Worm (Caenorhabditis elegans) whole organism, young adult: ENCODE data around the gene nstp-10.

Source experiments
- B0261.1 ChIP-seq: sonication (generic microtip); optimal IDR thresholded peaks from 2 replicates; lab custom pipeline; 2016; ENCODE audit warnings: mild to moderate bottlenecking, missing genetic modification characterization, moderate library complexity, missing compliant biosample characterization
- B0336.3 ChIP-seq: fragments of 200-800 bp; sonication (Bioruptor generic); IDR thresholded peaks from 2 replicates; pipeline ENCODE4 v1.3.6; 2022; ENCODE audit warnings: missing genetic modification characterization, missing compliant biosample characterization
- C06A6.2 ChIP-seq: fragments of 200-800 bp; sonication (Bioruptor generic); conservative IDR thresholded peaks from 2 replicates; pipeline ENCODE4 v1.3.6; 2022; ENCODE audit warnings: missing genetic modification characterization, missing compliant biosample characterization
- C17E4.6 ChIP-seq: fragments of 200-800 bp; sonication (Bioruptor generic); IDR thresholded peaks from 2 replicates; pipeline ENCODE4 v1.3.6; 2022; ENCODE audit warnings: missing genetic modification reagents, missing genetic modification characterization, missing compliant biosample characterization
- F22D6.2 ChIP-seq: sonication (generic microtip); optimal IDR thresholded peaks from 2 replicates; lab custom pipeline; 2016; ENCODE audit warnings: mild to moderate bottlenecking, missing genetic modification characterization, missing compliant biosample characterization
- F52B5.7 ChIP-seq: sonication (generic microtip); optimal IDR thresholded peaks from 2 replicates; lab custom pipeline; 2016; ENCODE audit warnings: mild to moderate bottlenecking, missing genetic modification characterization, missing compliant biosample characterization
- K12H6.12 ChIP-seq: fragments of 200-800 bp; sonication (Bioruptor generic); optimal IDR thresholded peaks from 2 replicates; lab custom pipeline; 2018; ENCODE audit warnings: mild to moderate bottlenecking, missing genetic modification characterization, missing compliant biosample characterization
- T07F8.4 ChIP-seq: sonication (generic microtip); optimal IDR thresholded peaks from 2 replicates; lab custom pipeline; 2016; ENCODE audit warnings: mild to moderate bottlenecking, missing genetic modification characterization, moderate library complexity, missing compliant biosample characterization
- ZK185.1 ChIP-seq: sonication (generic microtip); optimal IDR thresholded peaks from 2 replicates; lab custom pipeline; 2016; ENCODE audit warnings: mild to moderate bottlenecking, missing genetic modification characterization, missing compliant biosample characterization; ENCODE audit not compliant: poor library complexity, severe bottlenecking
- ama-1 ChIP-seq, 3 experiments: fragments of 150-350 bp in 1 of 3; sonication (generic microtip) in 2 of 3; optimal IDR thresholded peaks; 2 replicates each; lab custom pipeline; 2014 to 2018; ENCODE audit warnings: missing biosample characterization in 2 of 3, missing genetic modification characterization in 2 of 3, missing genetic modification reagents in 2 of 3
- aptf-3 ChIP-seq: fragments of 200-800 bp; sonication (Bioruptor generic); IDR thresholded peaks from 2 replicates; pipeline ENCODE4 v1.3.6; 2022; ENCODE audit warnings: missing genetic modification characterization, missing compliant biosample characterization
- athp-1 ChIP-seq: sonication (generic microtip); optimal IDR thresholded peaks from 2 replicates; lab custom pipeline; 2017; ENCODE audit warnings: mild to moderate bottlenecking, missing genetic modification characterization, missing compliant biosample characterization
- attf-3 ChIP-seq: fragments of 200-800 bp; sonication (Bioruptor generic); conservative IDR thresholded peaks from 2 replicates; pipeline ENCODE4 v1.3.6; 2022; ENCODE audit warnings: missing genetic modification reagents, missing genetic modification characterization, missing compliant biosample characterization
- attf-5 ChIP-seq: fragments of 200-800 bp; sonication (Bioruptor generic); optimal IDR thresholded peaks from 2 replicates; lab custom pipeline; 2018; ENCODE audit warnings: mild to moderate bottlenecking, missing genetic modification characterization, missing compliant biosample characterization
- ccch-3 ChIP-seq: fragments of 200-800 bp; sonication (Bioruptor generic); optimal IDR thresholded peaks from 2 replicates; lab custom pipeline; 2018; ENCODE audit warnings: mild to moderate bottlenecking, missing genetic modification characterization, missing compliant biosample characterization
- cebp-1 ChIP-seq, 2 experiments: fragments of 200-800 bp in 1 of 2; sonication (Bioruptor generic) in 1 of 2; sonication (generic microtip) in 1 of 2; IDR thresholded peaks in 1 of 2; optimal IDR thresholded peaks in 1 of 2; 2 replicates each; pipeline versions ENCODE4 v1.3.6 to Lab custom; 2017 to 2022; ENCODE audit warnings: missing compliant biosample characterization in 2 of 2, missing genetic modification characterization in 2 of 2, mild to moderate bottlenecking in 1 of 2, missing genetic modification reagents in 1 of 2, moderate library complexity in 1 of 2
- ceh-27 ChIP-seq: fragments of 200-800 bp; sonication (Bioruptor generic); optimal IDR thresholded peaks from 2 replicates; lab custom pipeline; 2018; ENCODE audit warnings: mild to moderate bottlenecking, missing genetic modification characterization, moderate library complexity, missing compliant biosample characterization
- ceh-40 ChIP-seq: fragments of 200-800 bp; sonication (Bioruptor generic); IDR thresholded peaks from 2 replicates; pipeline ENCODE4 v1.3.6; 2022; ENCODE audit warnings: missing genetic modification characterization, missing compliant biosample characterization
- ceh-91 ChIP-seq: fragments of 200-800 bp; sonication (Bioruptor generic); IDR thresholded peaks from 2 replicates; pipeline ENCODE4 v1.3.6; 2022; ENCODE audit warnings: missing genetic modification reagents, missing genetic modification characterization, missing compliant biosample characterization
- chd-7 ChIP-seq: sonication (generic microtip); optimal IDR thresholded peaks from 2 replicates; lab custom pipeline; 2016; ENCODE audit warnings: mild to moderate bottlenecking, missing genetic modification characterization, moderate library complexity, missing compliant biosample characterization
- dox-1 ChIP-seq: fragments of 200-800 bp; sonication (Bioruptor generic); IDR thresholded peaks from 2 replicates; pipeline ENCODE4 v1.3.6; 2022; ENCODE audit warnings: missing genetic modification reagents, missing genetic modification characterization, missing compliant biosample characterization
- egl-44 ChIP-seq: fragments of 200-800 bp; sonication (Bioruptor generic); IDR thresholded peaks from 2 replicates; pipeline ENCODE4 v1.3.6; 2022; ENCODE audit warnings: missing genetic modification reagents, missing genetic modification characterization, missing compliant biosample characterization
- fkh-3 ChIP-seq: sonication (generic microtip); optimal IDR thresholded peaks from 2 replicates; lab custom pipeline; 2016; ENCODE audit warnings: mild to moderate bottlenecking, missing genetic modification characterization, missing compliant biosample characterization
- gei-17 ChIP-seq: fragments of 200-800 bp; sonication (Bioruptor generic); optimal IDR thresholded peaks from 2 replicates; lab custom pipeline; 2018; ENCODE audit warnings: mild to moderate bottlenecking, missing genetic modification characterization, missing compliant biosample characterization
- hmg-20 ChIP-seq: fragments of 200-800 bp; sonication (Bioruptor generic); IDR thresholded peaks from 2 replicates; pipeline ENCODE4 v1.3.6; 2022; ENCODE audit warnings: missing genetic modification reagents, missing genetic modification characterization, missing compliant biosample characterization
- hrde-1 ChIP-seq: sonication (generic microtip); optimal IDR thresholded peaks from 2 replicates; lab custom pipeline; 2016; ENCODE audit warnings: missing genetic modification characterization, mild to moderate bottlenecking, missing compliant biosample characterization, moderate library complexity, missing genotype, missing genetic modification reagents, borderline replicate concordance
- let-526 ChIP-seq: fragments of 200-800 bp; sonication (Bioruptor generic); IDR thresholded peaks from 2 replicates; pipeline ENCODE4 v1.3.6; 2022; ENCODE audit warnings: missing genetic modification reagents, missing genetic modification characterization, missing compliant biosample characterization
- lin-26 ChIP-seq: fragments of 200-800 bp; sonication (Bioruptor generic); IDR thresholded peaks from 2 replicates; pipeline ENCODE4 v1.3.6; 2022; ENCODE audit warnings: missing genetic modification reagents, missing genetic modification characterization, missing compliant biosample characterization
- lin-40 ChIP-seq: sonication (generic microtip); optimal IDR thresholded peaks from 2 replicates; lab custom pipeline; 2016; ENCODE audit warnings: missing genetic modification characterization, mild to moderate bottlenecking, missing compliant biosample characterization, missing genotype, missing genetic modification reagents
- lsl-1 ChIP-seq: fragments of 200-800 bp; sonication (Bioruptor generic); optimal IDR thresholded peaks from 2 replicates; lab custom pipeline; 2018; ENCODE audit warnings: mild to moderate bottlenecking, missing genetic modification characterization, moderate library complexity, missing compliant biosample characterization
- madf-10 ChIP-seq: sonication (generic microtip); optimal IDR thresholded peaks from 2 replicates; lab custom pipeline; 2016; ENCODE audit warnings: mild to moderate bottlenecking, missing genetic modification characterization, missing compliant biosample characterization
- madf-3 ChIP-seq: fragments of 200-800 bp; sonication (Bioruptor generic); IDR thresholded peaks from 2 replicates; pipeline ENCODE4 v1.3.6; 2022; ENCODE audit warnings: missing genetic modification reagents, missing genetic modification characterization, missing compliant biosample characterization
- madf-8 ChIP-seq: fragments of 200-800 bp; sonication (Bioruptor generic); conservative IDR thresholded peaks from 2 replicates; pipeline ENCODE4 v1.3.6; 2022; ENCODE audit warnings: missing genetic modification reagents, missing genetic modification characterization, missing compliant biosample characterization
- mcd-1 ChIP-seq: fragments of 200-800 bp; sonication (Bioruptor generic); IDR thresholded peaks from 2 replicates; pipeline ENCODE4 v1.3.6; 2022; ENCODE audit warnings: missing genetic modification reagents, missing genetic modification characterization, missing compliant biosample characterization
- mxl-1 ChIP-seq: sonication (generic microtip); optimal IDR thresholded peaks from 2 replicates; lab custom pipeline; 2016; ENCODE audit warnings: missing genetic modification characterization, missing compliant biosample characterization
- nhr-27 ChIP-seq: fragments of 200-800 bp; sonication (Bioruptor generic); optimal IDR thresholded peaks from 2 replicates; lab custom pipeline; 2018; ENCODE audit warnings: mild to moderate bottlenecking, missing genetic modification characterization, moderate library complexity, missing compliant biosample characterization
- nhr-80 ChIP-seq: sonication (generic microtip); optimal IDR thresholded peaks from 2 replicates; lab custom pipeline; 2016; ENCODE audit warnings: missing genetic modification characterization, missing compliant biosample characterization
- pha-4 ChIP-seq: fragments of 150-350 bp; sonication (generic microtip); optimal IDR thresholded peaks from 2 replicates; lab custom pipeline; 2014; ENCODE audit warnings: missing biosample characterization, missing genetic modification reagents, missing genetic modification characterization
- repo-1 ChIP-seq: sonication (generic microtip); optimal IDR thresholded peaks from 2 replicates; lab custom pipeline; 2017; ENCODE audit warnings: mild to moderate bottlenecking, missing genetic modification characterization, missing compliant biosample characterization
- sdz-38 ChIP-seq: sonication (generic microtip); optimal IDR thresholded peaks from 2 replicates; lab custom pipeline; 2016; ENCODE audit warnings: missing genotype, missing genetic modification characterization, missing compliant biosample characterization
- tbp1 ChIP-seq: fragments of 200-800 bp; sonication (Bioruptor generic); optimal IDR thresholded peaks from 2 replicates; lab custom pipeline; 2018; ENCODE audit warnings: mild to moderate bottlenecking, missing genetic modification characterization, missing compliant biosample characterization
- tlf-1 ChIP-seq: fragments of 200-800 bp; sonication (Bioruptor generic); optimal IDR thresholded peaks from 2 replicates; lab custom pipeline; 2018; ENCODE audit warnings: mild to moderate bottlenecking, missing genetic modification characterization, missing compliant biosample characterization
- unc-130 ChIP-seq: sonication (generic microtip); optimal IDR thresholded peaks from 2 replicates; lab custom pipeline; 2016; ENCODE audit warnings: missing genetic modification reagents, missing genetic modification characterization, missing compliant biosample characterization
- ztf-25 ChIP-seq: fragments of 200-800 bp; sonication (Bioruptor generic); IDR thresholded peaks from 2 replicates; pipeline ENCODE4 v1.3.6; 2022; ENCODE audit warnings: missing genetic modification reagents, missing genetic modification characterization, missing compliant biosample characterization

Gene nstp-10

DNA sequence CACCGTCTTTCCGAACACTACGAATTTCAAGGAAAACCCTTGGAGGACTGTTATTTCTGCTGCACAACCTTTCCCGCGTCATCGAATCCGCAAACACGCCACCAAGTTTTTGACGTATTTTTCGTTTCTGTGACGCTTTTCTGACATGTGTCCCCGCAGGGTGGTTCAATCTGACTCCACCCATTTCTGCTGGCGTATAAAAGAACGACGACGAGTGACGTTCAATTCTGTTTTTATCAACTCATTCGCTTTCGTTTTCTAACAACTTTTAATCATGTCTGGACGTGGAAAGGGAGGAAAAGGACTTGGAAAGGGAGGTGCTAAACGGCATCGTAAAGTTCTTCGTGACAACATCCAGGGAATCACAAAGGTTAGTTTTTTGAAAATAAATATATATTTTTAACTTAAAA is 2.8 kb downstream of the nstp-10 start, which contains the start of gene his-37 (continued):
- TF ChIP-seq pha-4: peak; percentile 96
- peak; percentile 99 for TF ChIP-seq nhr-80 (tag; lab: Kevin White, UChicago)
- TF ChIP-seq B0336.3: peak; percentile 96
- TF ChIP-seq, all 124 proteins: peak for 79

DNA sequence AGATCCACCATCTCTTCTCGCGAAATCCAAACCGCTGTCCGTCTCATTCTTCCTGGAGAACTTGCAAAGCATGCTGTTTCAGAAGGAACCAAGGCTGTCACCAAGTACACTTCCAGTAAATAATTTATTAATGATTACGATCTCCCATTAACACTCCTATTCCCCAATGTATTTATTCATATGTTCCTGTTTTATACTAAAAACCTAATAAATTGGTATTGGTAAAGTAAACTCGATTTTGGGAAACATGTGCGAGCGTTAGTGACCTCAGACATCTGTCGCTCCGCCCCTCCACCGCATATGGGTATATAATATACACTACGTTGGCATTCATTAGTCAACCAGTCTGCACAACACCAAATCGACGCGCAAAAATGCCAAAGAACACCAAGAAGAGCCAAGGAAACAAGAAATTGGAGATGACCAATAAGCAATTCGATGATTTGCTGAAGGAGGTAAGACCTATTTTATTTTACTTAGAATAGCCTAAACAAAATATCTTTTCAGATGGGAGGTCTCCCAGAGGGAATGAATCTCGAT is 3.5 kb downstream of the nstp-10 start, which contains the start of gene C50F4.6:
TSS of gene C50F4.6 (plus strand) at position 51 of the 540 bp plus-strand sequence.
- no peak for TF ChIP-seq ceh-91 (GFP tag; lab: Robert Waterston, UW)
- 0 out of 2 replicates have a peak, but pooled peaks have one; percentile 21 for TF ChIP-seq lin-26 (GFP tag; lab: Robert Waterston, UW)
- peak; percentile 20 for TF ChIP-seq repo-1

DNA sequence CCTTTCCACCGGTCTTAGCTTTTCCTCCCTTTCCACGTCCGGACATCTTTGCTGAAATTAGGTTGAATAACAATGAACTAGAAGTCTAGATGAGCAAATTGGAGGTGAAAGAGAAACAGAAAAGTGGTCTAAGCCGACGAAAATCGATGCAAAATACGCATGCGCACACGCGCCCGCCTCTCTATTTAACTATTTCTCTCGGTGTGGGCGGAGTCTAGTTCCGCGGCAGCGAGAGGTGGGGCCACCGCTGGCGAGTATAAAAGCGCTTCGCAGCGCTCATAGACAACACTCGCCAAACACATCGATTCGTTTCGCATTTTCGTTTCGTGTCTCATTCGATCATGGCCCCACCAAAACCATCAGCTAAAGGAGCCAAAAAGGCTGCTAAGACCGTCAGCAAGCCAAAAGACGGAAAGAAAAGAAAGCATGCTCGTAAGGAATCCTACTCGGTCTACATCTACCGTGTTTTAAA is 4.4 kb downstream of the nstp-10 start, which contains the start of the genes his-35 and his-41:
TSS of gene his-35 (minus strand) at position 51 of the 472 bp plus-strand sequence.
TSS of gene his-41 (plus strand) at position 299 of the 472 bp plus-strand sequence.
- peak; percentile 24; the same call in 1 of the 2 replicates for TF ChIP-seq egl-44 (GFP tag; lab: Robert Waterston, UW)
- TF ChIP-seq attf-5: peak; percentile 50
- 0 out of 2 replicates have a peak, but pooled peaks have one; percentile 30 for TF ChIP-seq C06A6.2 (GFP tag; lab: Robert Waterston, UW)
- no peak for TF ChIP-seq ztf-25 (GFP tag; lab: Robert Waterston, UW)
- no peak for TF ChIP-seq B0261.1
- no peak for TF ChIP-seq sdz-38 (tag; lab: Kevin White, UChicago)
- no peak for TF ChIP-seq F22D6.2 (tag; lab: Kevin White, UChicago)
- TF ChIP-seq F52B5.7 (tag; lab: Kevin White, UChicago): peak; percentile 7
- TF ChIP-seq ZK185.1 (tag; lab: Kevin White, UChicago): peak; percentile 22
- TF ChIP-seq hmg-20 (GFP tag; lab: Robert Waterston, UW): no peak
- no peak for TF ChIP-seq lsl-1 (GFP tag; lab: Kevin White, UChicago)
- TF ChIP-seq athp-1 (tag; lab: Kevin White, UChicago): no peak
- no peak for TF ChIP-seq C17E4.6 (GFP tag; lab: Robert Waterston, UW)
- TF ChIP-seq attf-3 (GFP tag; lab: Robert Waterston, UW): no peak
- TF ChIP-seq fkh-3 (tag; lab: Kevin White, UChicago): no peak
- TF ChIP-seq madf-10 (tag; lab: Kevin White, UChicago): no peak
- no peak for TF ChIP-seq nhr-27 (tag; lab: Kevin White, UChicago)
- TF ChIP-seq tbp1: peak; percentile 27
- no peak for TF ChIP-seq gei-17 (GFP tag; lab: Kevin White, UChicago)
- no peak for TF ChIP-seq ceh-40
- TF ChIP-seq ceh-91 (GFP tag; lab: Robert Waterston, UW): no peak
- peak; percentile 32 for TF ChIP-seq nhr-80 (tag; lab: Kevin White, UChicago)
- no peak for TF ChIP-seq mxl-1 (tag; lab: Kevin White, UChicago)
- TF ChIP-seq ceh-27: peak; percentile 67
- TF ChIP-seq ccch-3 (GFP tag; lab: Kevin White, UChicago): no peak
- no peak for TF ChIP-seq aptf-3 (GFP tag; lab: Robert Waterston, UW)
- no peak for TF ChIP-seq madf-8
- peak; percentile 61 for TF ChIP-seq dox-1 (GFP tag; lab: Robert Waterston, UW)
- peak; percentile 6 for TF ChIP-seq chd-7
- TF ChIP-seq let-526: 0 out of 2 replicates have a peak, but pooled peaks have one; percentile 34
- peak; percentile 66 for TF ChIP-seq mcd-1 (GFP tag; lab: Robert Waterston, UW)
- TF ChIP-seq cebp-1 (GFP tag; IDR thresholded peaks at IDR 0.05; lab: Robert Waterston, UW): no peak
- TF ChIP-seq cebp-1 (tag; optimal IDR thresholded peaks at IDR 0.05; lab: Kevin White, UChicago): peak; percentile 54
- TF ChIP-seq hrde-1 (tag; lab: Kevin White, UChicago): no peak
- peak; percentile 63 for TF ChIP-seq lin-40 (tag; lab: Kevin White, UChicago)
- no peak for TF ChIP-seq T07F8.4 (tag; lab: Kevin White, UChicago)
- TF ChIP-seq madf-3 (GFP tag; lab: Robert Waterston, UW): no peak
- TF ChIP-seq tlf-1 (GFP tag; lab: Kevin White, UChicago): no peak
- peak; percentile 66 for TF ChIP-seq K12H6.12
- peak; percentile 85 for TF ChIP-seq ama-1 (optimal IDR thresholded peaks at IDR 0.05; lab: Kevin White, UChicago)
- no peak for TF ChIP-seq ama-1 (GFP tag; optimal IDR thresholded peaks at IDR 0.05; lab: Kevin White, UChicago)
- TF ChIP-seq unc-130: no peak
